Worm (Caenorhabditis elegans): Measurements from ENCODE around the gene xtr-2.

DNA sequence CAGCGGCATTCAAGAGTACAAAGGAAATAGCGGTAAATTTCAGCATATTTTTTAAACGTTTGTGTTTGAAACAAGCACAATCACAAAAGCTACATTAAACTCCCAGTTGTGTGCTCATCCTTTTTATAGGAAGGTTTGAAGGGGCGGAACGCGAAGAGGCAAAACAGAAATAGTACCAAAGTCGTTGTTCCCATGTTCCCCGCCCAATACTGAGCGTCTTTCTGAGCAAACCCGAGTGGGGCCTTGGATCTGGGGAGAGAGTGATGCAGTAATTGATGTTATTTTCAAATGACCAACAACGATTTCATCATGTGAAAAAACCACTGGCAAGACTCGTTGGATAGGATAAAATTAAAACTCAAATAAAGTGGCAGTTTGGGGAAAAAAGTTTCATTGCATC lies 26.0 kb downstream of the xtr-2 start, which contains the start of gene zig-2:
- TF ChIP-seq cog-1 (tag; optimal IDR thresholded peaks at IDR 0.05) (no peak), flt-1 (GFP tag; IDR thresholded peaks at IDR 0.05) (no peak), ztf-29 (GFP tag; IDR thresholded peaks at IDR 0.05) (no peak), med-1 (GFP tag; optimal IDR thresholded peaks at IDR 0.05; ENCODE audit: insufficient read depth) (no peak), tab-1 (GFP tag; IDR thresholded peaks at IDR 0.05) (no peak), ztf-23 (GFP tag; IDR thresholded peaks at IDR 0.05) (no peak)
